Worm (Caenorhabditis elegans) whole organism, late embryonic: ENCODE data around the gene Y58A7A.1.

Experiments
- C08G9.2 ChIP-seq: sonication (generic microtip); optimal IDR thresholded peaks from 2 replicates; lab custom pipeline; 2016; ENCODE audit warnings: mild to moderate bottlenecking, missing genetic modification characterization, moderate library complexity, missing compliant biosample characterization
- C38D4.7 ChIP-seq: fragments of 200-800 bp; sonication (Bioruptor generic); optimal IDR thresholded peaks from 2 replicates; lab custom pipeline; 2018; ENCODE audit warnings: mild to moderate bottlenecking, missing genetic modification characterization, moderate library complexity, missing compliant biosample characterization
- ceh-6 ChIP-seq: fragments of 200-800 bp; sonication (Bioruptor generic); optimal IDR thresholded peaks from 2 replicates; lab custom pipeline; 2018; ENCODE audit warnings: mild to moderate bottlenecking, missing genetic modification characterization, missing compliant biosample characterization
- lin-11 ChIP-seq: fragments of 200-800 bp; sonication (Bioruptor generic); optimal IDR thresholded peaks from 2 replicates; lab custom pipeline; 2018; ENCODE audit warnings: mild to moderate bottlenecking, missing genetic modification characterization, missing compliant biosample characterization
- nfya-1 ChIP-seq: sonication (generic microtip); optimal IDR thresholded peaks from 2 replicates; lab custom pipeline; 2017; ENCODE audit warnings: missing genetic modification characterization, mild to moderate bottlenecking, missing compliant biosample characterization, antibody characterized with exemption, moderate library complexity
- nhr-11 ChIP-seq: fragments of 150-350 bp; optimal IDR thresholded peaks from 2 replicates; lab custom pipeline; 2014; ENCODE audit warnings: missing biosample characterization, missing genetic modification characterization
- sdc-2 ChIP-seq: sonication (generic microtip); optimal IDR thresholded peaks from 2 replicates; lab custom pipeline; 2016; ENCODE audit warnings: missing genotype, missing genetic modification characterization, missing compliant biosample characterization

DNA sequence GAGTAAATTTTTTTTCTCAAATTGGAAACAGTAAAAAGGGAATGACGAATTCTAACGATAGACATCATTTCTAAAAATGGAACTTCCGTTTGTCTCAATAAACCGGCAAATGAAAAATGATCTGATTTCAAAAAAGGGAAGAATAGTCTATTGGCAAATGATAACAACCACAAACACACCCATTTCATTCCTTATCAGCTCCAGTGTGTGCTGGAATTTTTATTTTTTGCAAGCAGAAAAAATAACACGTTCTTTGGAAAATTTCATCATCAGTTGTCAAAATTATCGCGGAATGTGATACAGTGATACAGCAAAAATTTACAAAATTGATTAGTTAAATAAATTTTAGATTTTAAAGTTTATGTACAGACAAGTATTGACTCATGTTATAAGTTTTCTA lies 1.9 kb downstream of the Y58A7A.1 start:
- TF ChIP-seq nhr-11 (tag; lab: Kevin White, UChicago) (no peak), sdc-2 (tag; lab: Kevin White, UChicago) (no peak), ceh-6 (GFP tag; lab: Kevin White, UChicago) (no peak), C08G9.2 (tag; lab: Kevin White, UChicago) (no peak), C38D4.7 (GFP tag; lab: Kevin White, UChicago) (no peak), nfya-1 (tag; lab: Kevin White, UChicago) (no peak), lin-11 (tag; lab: Kevin White, UChicago) (no peak)
